Worm (Caenorhabditis elegans): ENCODE measurements around the gene F26G5.1.

DNA sequence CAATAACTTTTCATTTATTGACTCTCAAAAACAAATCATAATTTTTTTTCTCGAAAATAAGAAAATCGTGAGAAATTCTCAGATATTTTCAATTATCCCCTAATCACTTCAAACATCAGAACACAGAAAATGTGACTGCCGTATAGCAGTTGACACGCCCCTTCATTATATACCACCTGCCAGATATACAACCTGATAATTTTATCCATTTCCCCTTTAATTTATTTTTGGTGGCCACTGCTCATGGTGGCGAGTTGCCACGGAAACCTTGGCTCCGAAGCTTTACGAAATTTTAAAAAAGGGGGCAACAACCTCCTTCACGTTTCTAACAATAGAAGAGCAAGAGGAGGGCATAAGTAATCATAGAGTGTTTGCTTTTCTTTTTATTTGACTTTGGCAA lies 41.5 kb downstream of the F26G5.1 start:
- TF ChIP-seq med-1 (GFP tag; optimal IDR thresholded peaks at IDR 0.05; ENCODE audit: insufficient read depth) (no peak), klf-2 (GFP tag; conservative IDR thresholded peaks at IDR 0.05) (no peak), T22C8.4 (GFP tag; IDR thresholded peaks at IDR 0.05) (no peak), cog-1 (tag; optimal IDR thresholded peaks at IDR 0.05) (no peak), ztf-23 (GFP tag; IDR thresholded peaks at IDR 0.05) (no peak), tab-1 (GFP tag; IDR thresholded peaks at IDR 0.05) (no peak)

Data from whole organism, midembryonic.